Worm (Caenorhabditis elegans) whole organism, midembryonic: ENCODE measurements around the gene C17G10.10.

Experiments used
- T22C8.4 ChIP-seq: fragments of 200-800 bp; sonication (Bioruptor generic); IDR thresholded peaks from 2 replicates; pipeline ENCODE4 v1.3.6; 2022; ENCODE audit warnings: missing genetic modification characterization, missing compliant biosample characterization
- cog-1 ChIP-seq: sonication (generic microtip); optimal IDR thresholded peaks from 2 replicates; lab custom pipeline; 2016; ENCODE audit warnings: missing genetic modification characterization, missing compliant biosample characterization
- flt-1 ChIP-seq: fragments of 200-800 bp; sonication (Bioruptor generic); IDR thresholded peaks from 2 replicates; pipeline ENCODE4 v1.3.6; 2022; ENCODE audit warnings: missing genetic modification characterization, missing compliant biosample characterization
- med-1 ChIP-seq: sonication (generic microtip); optimal IDR thresholded peaks from 2 replicates; lab custom pipeline; 2017; ENCODE audit warnings: missing genetic modification characterization, mild to moderate bottlenecking, missing compliant biosample characterization, antibody characterized with exemption, missing genetic modification reagents; ENCODE audit not compliant: insufficient read depth
- tab-1 ChIP-seq: fragments of 200-800 bp; sonication (Bioruptor generic); IDR thresholded peaks from 2 replicates; pipeline ENCODE4 v1.3.6; 2022; ENCODE audit warnings: missing genetic modification characterization, missing compliant biosample characterization
- ztf-29 ChIP-seq: fragments of 200-800 bp; sonication (Bioruptor generic); IDR thresholded peaks from 2 replicates; pipeline ENCODE4 v1.3.6; 2022; ENCODE audit warnings: missing genetic modification reagents, missing genetic modification characterization, missing compliant biosample characterization

DNA sequence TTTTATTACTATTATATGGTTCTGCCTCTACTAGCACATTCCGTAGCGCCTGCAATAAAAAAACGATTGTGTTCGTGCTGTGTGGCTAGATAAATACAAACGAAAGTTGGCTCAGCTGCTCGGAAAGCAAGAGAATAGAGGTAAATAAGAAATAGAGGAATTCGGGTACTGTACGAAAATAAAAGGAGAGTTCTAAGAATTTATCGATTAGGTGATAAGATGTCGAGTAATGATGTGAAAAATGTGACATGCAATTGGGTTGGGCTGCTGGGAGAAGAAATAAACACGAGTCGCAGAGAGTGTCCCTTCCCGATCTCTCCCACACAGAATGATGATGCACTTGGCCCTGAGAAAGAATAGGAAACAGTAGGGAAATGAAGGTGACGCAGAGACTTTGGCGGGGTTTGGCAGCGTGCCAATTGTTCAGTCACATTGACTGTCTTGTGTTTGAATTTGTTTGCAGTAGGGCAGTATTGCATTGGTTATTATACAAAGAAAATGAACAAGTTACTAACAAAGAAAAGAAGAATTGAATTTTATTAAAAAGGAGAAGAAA lies 5.7 kb downstream of the C17G10.10 start, which contains the start of gene cdc-14:
- TF ChIP-seq tab-1 (GFP tag; lab: Robert Waterston, UW) (no peak), ztf-29 (GFP tag; lab: Robert Waterston, UW) (no peak), T22C8.4 (GFP tag; lab: Robert Waterston, UW) (no peak), med-1 (GFP tag; lab: Kevin White, UChicago) (no peak), flt-1 (GFP tag; lab: Robert Waterston, UW) (no peak), cog-1 (tag; lab: Kevin White, UChicago) (peak; percentile 60)
